Fruit fly (Drosophila melanogaster) whole organism, embryonic: ENCODE results near the gene Rab14.
A peak's percentile ranks its signal among the peaks of the same experiment; 100 is the strongest.

Experiments
- CG10565 ChIP-seq: fragments of 200-800 bp; sonication (Bioruptor generic); optimal IDR thresholded peaks from 3 replicates; lab custom pipeline; 2016; ENCODE audit warnings: missing biosample characterization, mild to moderate bottlenecking, missing genetic modification characterization
- CG10959 ChIP-seq: fragments of 200-800 bp; sonication (Bioruptor generic); IDR thresholded peaks from 2 replicates; pipeline ENCODE4 v1.3.6; 2022; ENCODE audit warnings: missing biosample characterization, missing genetic modification characterization
- CG12071 ChIP-seq: fragments of 200-800 bp; sonication (Bioruptor generic); optimal IDR thresholded peaks from 3 replicates; lab custom pipeline; 2018; ENCODE audit warnings: missing biosample characterization, mild to moderate bottlenecking, missing genetic modification characterization
- CG14710 ChIP-seq: fragments of 200-800 bp; sonication (Bioruptor generic); optimal IDR thresholded peaks from 3 replicates; lab custom pipeline; 2019; ENCODE audit warnings: missing biosample characterization, mild to moderate bottlenecking, missing genetic modification characterization, moderate library complexity
- CG16813 ChIP-seq: fragments of 200-800 bp; sonication (Bioruptor generic); IDR thresholded peaks from 3 replicates; pipeline ENCODE4 v1.3.6; 2022; ENCODE audit warnings: missing biosample characterization, missing genetic modification characterization; ENCODE audit not compliant: partially characterized antibody
- CG16815 ChIP-seq: fragments of 200-800 bp; sonication (Bioruptor generic); optimal IDR thresholded peaks from 3 replicates; lab custom pipeline; 2017; ENCODE audit warnings: missing biosample characterization, mild to moderate bottlenecking, missing genetic modification characterization
- CG17328 ChIP-seq: fragments of 200-800 bp; sonication (Bioruptor generic); IDR thresholded peaks from 2 replicates; pipeline ENCODE4 v1.3.6; 2022; ENCODE audit warnings: missing biosample characterization, missing genetic modification characterization
- CG17359 ChIP-seq: fragments of 200-800 bp; sonication (Bioruptor generic); optimal IDR thresholded peaks from 3 replicates; lab custom pipeline; 2018; ENCODE audit warnings: missing biosample characterization, mild to moderate bottlenecking, missing genetic modification characterization, moderate library complexity
- CG30403 ChIP-seq: fragments of 200-800 bp; sonication (Bioruptor generic); optimal IDR thresholded peaks from 3 replicates; lab custom pipeline; 2016; ENCODE audit warnings: missing biosample characterization, missing genetic modification characterization
- CG31224 ChIP-seq: fragments of 200-800 bp; sonication (Bioruptor generic); IDR thresholded peaks from 2 replicates; pipeline ENCODE4 v1.3.6; 2022; ENCODE audit warnings: missing biosample characterization, missing genetic modification characterization
- CG4404 ChIP-seq: fragments of 200-800 bp; sonication (Bioruptor generic); IDR thresholded peaks from 2 replicates; pipeline ENCODE4 v1.3.6; 2022; ENCODE audit warnings: missing biosample characterization, missing genetic modification characterization
- CG7839 ChIP-seq: fragments of 200-800 bp; sonication (Bioruptor generic); optimal IDR thresholded peaks from 3 replicates; lab custom pipeline; 2018; ENCODE audit warnings: missing biosample characterization, mild to moderate bottlenecking, missing genetic modification characterization, moderate library complexity
- CG8290 ChIP-seq, 3 experiments: fragments of 200-800 bp; sonication (Bioruptor generic); optimal IDR thresholded peaks; 2 replicates each; lab custom pipeline; 2016 to 2019; ENCODE audit warnings: missing biosample characterization in 3 of 3, missing genetic modification characterization in 3 of 3, mild to moderate bottlenecking in 2 of 3, moderate library complexity in 1 of 3
- CG8478 ChIP-seq: fragments of >200 bp; optimal IDR thresholded peaks from 2 replicates; lab custom pipeline; 2018
- CG8765 ChIP-seq: fragments of 200-800 bp; sonication (Bioruptor generic); IDR thresholded peaks from 2 replicates; pipeline ENCODE4 v1.3.6; 2022; ENCODE audit warnings: missing biosample characterization, missing genetic modification characterization
- CG9797 ChIP-seq: fragments of 200-800 bp; sonication (Bioruptor generic); optimal IDR thresholded peaks from 3 replicates; lab custom pipeline; 2018; ENCODE audit warnings: missing biosample characterization, mild to moderate bottlenecking, missing genetic modification characterization
- D19A ChIP-seq: fragments of 200-800 bp; optimal IDR thresholded peaks from 3 replicates; lab custom pipeline; 2019; ENCODE audit warnings: missing biosample characterization, mild to moderate bottlenecking, missing genetic modification characterization, moderate library complexity
- Fer3 ChIP-seq: fragments of 200-800 bp; sonication (Bioruptor generic); optimal IDR thresholded peaks from 2 replicates; lab custom pipeline; 2018; ENCODE audit warnings: missing biosample characterization, mild to moderate bottlenecking, missing genetic modification characterization, moderate library complexity
- Hsf ChIP-seq: fragments of 200-800 bp; sonication (Bioruptor generic); optimal IDR thresholded peaks from 3 replicates; lab custom pipeline; 2016; ENCODE audit warnings: missing biosample characterization, missing genetic modification characterization
- Med ChIP-seq: fragments of 200-800 bp; sonication (Bioruptor generic); peaks from one replicate; lab custom pipeline; 2016; ENCODE audit warnings: missing biosample characterization, missing genetic modification characterization, mild to moderate bottlenecking, inconsistent platforms, moderate library complexity
- Pdp1 ChIP-seq, 2 experiments: fragments of 200-800 bp; sonication (Bioruptor generic); optimal IDR thresholded peaks; 3 replicates each; lab custom pipeline; 2016; ENCODE audit warnings: missing biosample characterization in 2 of 2, missing genetic modification characterization in 2 of 2, mild to moderate bottlenecking in 1 of 2, moderate library complexity in 1 of 2
- Sin3A ChIP-seq: fragments of >200 bp; optimal IDR thresholded peaks from 2 replicates; lab custom pipeline; 2018
- Sox100B ChIP-seq: fragments of 200-800 bp; sonication (Bioruptor generic); optimal IDR thresholded peaks from 3 replicates; lab custom pipeline; 2018; ENCODE audit warnings: missing biosample characterization, mild to moderate bottlenecking, missing genetic modification characterization
- Xbp1 ChIP-seq: fragments of 200-800 bp; sonication (Bioruptor generic); optimal IDR thresholded peaks from 3 replicates; lab custom pipeline; 2016; ENCODE audit warnings: missing biosample characterization, mild to moderate bottlenecking, missing genetic modification characterization
- YL-1 ChIP-seq: fragments of 200-800 bp; sonication (Bioruptor generic); optimal IDR thresholded peaks from 3 replicates; lab custom pipeline; 2017; ENCODE audit warnings: missing biosample characterization, mild to moderate bottlenecking, missing genetic modification characterization
- amos ChIP-seq: fragments of 200-800 bp; sonication (Bioruptor generic); IDR thresholded peaks from 2 replicates; pipeline ENCODE4 v1.3.6; 2022; ENCODE audit warnings: missing biosample characterization, missing genetic modification characterization; ENCODE audit not compliant: partially characterized antibody
- cato ChIP-seq: fragments of 200-800 bp; sonication (Bioruptor generic); optimal IDR thresholded peaks from 2 replicates; lab custom pipeline; 2016; ENCODE audit warnings: missing biosample characterization, missing genetic modification characterization, borderline replicate concordance
- chif ChIP-seq, 2 experiments: fragments of 200-800 bp; sonication (Bioruptor generic); optimal IDR thresholded peaks; 3 replicates each; lab custom pipeline; 2016; ENCODE audit warnings: missing biosample characterization in 2 of 2, missing genetic modification characterization in 2 of 2
- dan ChIP-seq: fragments of 200-800 bp; sonication (Bioruptor generic); IDR thresholded peaks from 2 replicates; pipeline ENCODE4 v1.3.6; 2022; ENCODE audit warnings: missing biosample characterization, missing genetic modification characterization
- dmrt11E ChIP-seq: fragments of 200-800 bp; sonication (Bioruptor generic); optimal IDR thresholded peaks from 3 replicates; lab custom pipeline; 2018; ENCODE audit warnings: missing biosample characterization, mild to moderate bottlenecking, missing genetic modification characterization, moderate library complexity
- exex ChIP-seq: fragments of 200-800 bp; sonication (Bioruptor generic); optimal IDR thresholded peaks from 4 replicates; lab custom pipeline; 2018; ENCODE audit warnings: missing biosample characterization, mild to moderate bottlenecking, missing genetic modification characterization, moderate library complexity
- eyg ChIP-seq: fragments of 200-800 bp; sonication (Bioruptor generic); optimal IDR thresholded peaks from 3 replicates; lab custom pipeline; 2016; ENCODE audit warnings: missing biosample characterization, missing genetic modification characterization
- gem ChIP-seq: fragments of 200-800 bp; sonication (Bioruptor generic); optimal IDR thresholded peaks from 2 replicates; lab custom pipeline; 2019; ENCODE audit warnings: missing biosample characterization, mild to moderate bottlenecking, missing genetic modification characterization, moderate library complexity
- hb ChIP-seq: fragments of 200-800 bp; sonication (Bioruptor generic); IDR thresholded peaks from 3 replicates; pipeline ENCODE4 v1.3.6; 2022; ENCODE audit warnings: missing biosample characterization, missing genetic modification characterization; ENCODE audit not compliant: partially characterized antibody
- lab ChIP-seq: fragments of 200-800 bp; sonication (Bioruptor generic); optimal IDR thresholded peaks from 3 replicates; lab custom pipeline; 2017; ENCODE audit warnings: missing biosample characterization, missing genetic modification characterization, mild to moderate bottlenecking, moderate library complexity, missing genetic modification reagents
- odd ChIP-seq: fragments of 200-800 bp; sonication (Bioruptor generic); optimal IDR thresholded peaks from 2 replicates; lab custom pipeline; 2017; ENCODE audit warnings: missing biosample characterization, mild to moderate bottlenecking, missing genetic modification characterization
- pum ChIP-seq: fragments of 200-800 bp; sonication (Bioruptor generic); optimal IDR thresholded peaks from 2 replicates; lab custom pipeline; 2016; ENCODE audit warnings: missing biosample characterization, missing genetic modification characterization
- ranshi ChIP-seq: fragments of 200-800 bp; sonication (Bioruptor generic); IDR thresholded peaks from 2 replicates; pipeline ENCODE4 v1.3.6; 2022; ENCODE audit warnings: missing biosample characterization, missing genetic modification characterization
- sens ChIP-seq: fragments of 200-800 bp; sonication (Bioruptor generic); peaks from one replicate; lab custom pipeline; 2016; ENCODE audit warnings: missing biosample characterization, missing genetic modification characterization
- unpg ChIP-seq: fragments of 200-800 bp; sonication (Bioruptor generic); optimal IDR thresholded peaks from 3 replicates; lab custom pipeline; 2018; ENCODE audit warnings: missing biosample characterization, mild to moderate bottlenecking, missing genetic modification characterization, moderate library complexity
- zfh1 ChIP-seq: fragments of 200-800 bp; sonication (Bioruptor generic); IDR thresholded peaks from 3 replicates; pipeline ENCODE4 v1.3.6; 2022; ENCODE audit warnings: missing biosample characterization, missing genetic modification characterization

Gene Rab14

dm6 chr2L:14386522-14386921 lies 31.6 kb downstream of the Rab14 start (continued):
- TF ChIP-seq chif (GFP tag; optimal IDR thresholded peaks at IDR 0.05; lab: Kevin White, UChicago) (peak; percentile 15 to 29), ranshi (peak; percentile 32; the same call in 1 of the 2 replicates), CG17359 (tag; lab: Kevin White, UChicago) (peak; percentile 19), cato (GFP tag; lab: Kevin White, UChicago) (no peak), unpg (GFP tag; lab: Kevin White, UChicago) (peak; percentile 30), YL-1 (no peak), CG9797 (GFP tag; lab: Kevin White, UChicago) (no peak), CG10565 (GFP tag; lab: Kevin White, UChicago) (no peak), zfh1 (GFP tag; lab: Robert Waterston, UW) (peak; percentile 48; the same call in 2 of the 3 replicates), CG4404 (peak; percentile 51), CG16815 (GFP tag; lab: Kevin White, UChicago) (peak; percentile 9), CG14710 (tag; lab: Kevin White, UChicago) (peak; percentile 36), CG17328 (GFP tag; lab: Robert Waterston, UW) (peak; percentile 26; the same call in 1 of the 2 replicates), CG30403 (GFP tag; lab: Kevin White, UChicago) (peak; percentile 14), CG8765 (GFP tag; lab: Robert Waterston, UW) (0 out of 2 replicates have a peak, but pooled peaks have one; percentile 14), CG7839 (tag; lab: Kevin White, UChicago) (peak; percentile 16), gem (peak; percentile 39), Sox100B (GFP tag; lab: Kevin White, UChicago) (no peak), dmrt11E (peak; percentile 61), Xbp1 (GFP tag; lab: Kevin White, UChicago) (peak; percentile 37), dan (GFP tag; lab: Robert Waterston, UW) (0 out of 2 replicates have a peak, but pooled peaks have one; percentile 16)

- TF ChIP-seq Hsf (GFP tag; lab: Kevin White, UChicago): no peak
- peak; percentile 16 for TF ChIP-seq D19A
- TF ChIP-seq odd (GFP tag; lab: Kevin White, UChicago): no peak
- TF ChIP-seq CG8478 (lab: Kevin White, UChicago): no peak
- no peak for TF ChIP-seq Fer3 (tag; lab: Kevin White, UChicago)
These were observed 33.5 kb downstream of the Rab14 start for dm6 chr2L:14388448-14388847.

dm6 chr2L:14393527-14393926 lies 38.6 kb downstream of the Rab14 start:
- TF ChIP-seq sens (GFP tag; lab: Kevin White, UChicago) (peak; percentile 18), CG16813 (GFP tag; lab: Robert Waterston, UW) (no peak), CG12071 (GFP tag; lab: Kevin White, UChicago) (peak; percentile 1), hb (no peak), CG31224 (no peak), exex (tag; lab: Kevin White, UChicago) (peak; percentile 43), CG8290 (GFP tag; optimal IDR thresholded peaks at IDR 0.05; lab: Kevin White, UChicago) (no peak), CG8290 (tag; optimal IDR thresholded peaks at IDR 0.05; lab: Kevin White, UChicago) (peak in 1 of 2 experiments; percentile 18), Pdp1 (GFP tag; optimal IDR thresholded peaks at IDR 0.05; lab: Kevin White, UChicago) (peak in 1 of 2 experiments; percentile 61), pum (no peak), lab (GFP tag; lab: Kevin White, UChicago) (peak; percentile 7), Sin3A (lab: Kevin White, UChicago) (no peak), Med (GFP tag; lab: Kevin White, UChicago) (peak; percentile 2), amos (GFP tag; lab: Robert Waterston, UW) (no peak), Fer3 (tag; lab: Kevin White, UChicago) (peak; percentile 9), CG10959 (GFP tag; lab: Robert Waterston, UW) (no peak), eyg (GFP tag; lab: Kevin White, UChicago) (no peak)
- TF ChIP-seq, all 482 proteins: peak for 8
